Fruit fly (Drosophila melanogaster): ENCODE results near the gene sta.

The sta gene

DNA sequence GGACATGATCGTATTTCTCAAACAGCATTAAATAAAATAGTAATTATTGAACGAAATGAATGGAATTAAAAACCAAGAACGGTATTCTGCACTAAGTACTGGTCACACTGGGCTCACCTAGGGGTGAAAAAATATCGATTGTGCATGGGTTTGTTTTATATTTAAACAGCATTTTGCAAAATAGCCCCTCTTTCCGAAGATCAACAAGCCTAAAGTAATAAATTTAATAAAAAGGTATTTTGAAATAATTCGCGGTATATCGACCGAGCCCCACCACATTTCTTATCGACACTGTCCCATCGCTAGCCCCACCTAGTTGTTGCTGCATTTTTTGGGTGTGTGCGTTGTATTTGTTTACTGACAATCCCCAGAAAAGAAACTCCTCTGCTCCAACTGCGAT lies 12.7 kb downstream of the sta start, which contains the start of gene pck (continued):
- TF ChIP-seq CG15269 (tag; optimal IDR thresholded peaks at IDR 0.05) (peak; percentile 35), Bteb2 (GFP tag; optimal IDR thresholded peaks at IDR 0.05) (peak; percentile 23), Dref (GFP tag; IDR thresholded peaks at IDR 0.05) (peak; percentile 66), CG10209 (GFP tag; optimal IDR thresholded peaks at IDR 0.05) (peak; percentile 37), Drgx (GFP tag; IDR thresholded peaks at IDR 0.05) (peak; percentile 27; the same call in 1 of the 2 replicates), sna (GFP tag; IDR thresholded peaks at IDR 0.05; ENCODE audit: partially characterized antibody) (peak; percentile 49; the same call in 1 of the 2 replicates), dmrt11E (tag; optimal IDR thresholded peaks at IDR 0.05) (peak; percentile 65), CG4404 (GFP tag; IDR thresholded peaks at IDR 0.05) (peak; percentile 42; the same call in 1 of the 2 replicates), pum (GFP tag; optimal IDR thresholded peaks at IDR 0.05) (peak; percentile 65), Nf-YC (tag; optimal IDR thresholded peaks at IDR 0.05) (peak; percentile 31), Ets97D (GFP tag; optimal IDR thresholded peaks at IDR 0.05) (peak; percentile 45), ssp (GFP tag; IDR thresholded peaks at IDR 0.05) (peak; percentile 38; the same call in 1 of the 2 replicates), Dp (GFP tag; optimal IDR thresholded peaks at IDR 0.05) (peak; percentile 58), BEAF-32 (GFP tag; optimal IDR thresholded peaks at IDR 0.05) (peak; percentile 66), CG15073 (GFP tag; optimal IDR thresholded peaks at IDR 0.05) (no peak), croc (GFP tag; conservative IDR thresholded peaks at IDR 0.05) (no peak), salm (tag; optimal IDR thresholded peaks at IDR 0.05) (peak; percentile 5), HLHmδ (GFP tag; optimal IDR thresholded peaks at IDR 0.05) (no peak), ab (GFP tag; optimal IDR thresholded peaks at IDR 0.05) (peak; percentile 44), YL-1 (GFP tag; optimal IDR thresholded peaks at IDR 0.05) (peak; percentile 84), CG12942 (GFP tag; optimal IDR thresholded peaks at IDR 0.05) (peak; percentile 66), CG2129 (GFP tag; IDR thresholded peaks at IDR 0.05; ENCODE audit: partially characterized antibody) (no peak), CG12769 (tag; optimal IDR thresholded peaks at IDR 0.05) (no peak), CG11695 (GFP tag; IDR thresholded peaks at IDR 0.05) (no peak), kay (GFP tag; optimal IDR thresholded peaks at IDR 0.05) (peak; percentile 34), NK7.1 (GFP tag; optimal IDR thresholded peaks at IDR 0.05) (no peak), z (GFP tag; IDR thresholded peaks at IDR 0.05) (no peak), pzg (GFP tag; optimal IDR thresholded peaks at IDR 0.05) (peak; percentile 58), crol (GFP tag; IDR thresholded peaks at IDR 0.05) (no peak), Dip3 (GFP tag; optimal IDR thresholded peaks at IDR 0.05) (peak; percentile 63), CG14014 (GFP tag; IDR thresholded peaks at IDR 0.05) (no peak), Mad (GFP tag; optimal IDR thresholded peaks at IDR 0.05) (peak; percentile 38), aop (GFP tag; IDR thresholded peaks at IDR 0.05) (no peak), Lim3 (GFP tag; IDR thresholded peaks at IDR 0.05) (no peak), Jarid2 (GFP tag; optimal IDR thresholded peaks at IDR 0.05) (no peak), CG6813 (GFP tag; optimal IDR thresholded peaks at IDR 0.05) (peak; percentile 13), CG12659 (GFP tag; optimal IDR thresholded peaks at IDR 0.05) (peak; percentile 67), sqz (GFP tag; optimal IDR thresholded peaks at IDR 0.05) (no peak), tgo (GFP tag; IDR thresholded peaks at IDR 0.05) (peak; percentile 67), p53 (GFP tag; optimal IDR thresholded peaks at IDR 0.05) (no peak), C15 (GFP tag; IDR thresholded peaks at IDR 0.05) (no peak), CG1603 (tag; optimal IDR thresholded peaks at IDR 0.05) (peak; percentile 83), CG3407 (GFP tag; optimal IDR thresholded peaks at IDR 0.05) (peak; percentile 34), wek (GFP tag; optimal IDR thresholded peaks at IDR 0.05) (peak; percentile 18), CoRest (tag; optimal IDR thresholded peaks at IDR 0.05) (peak; percentile 49), Sox100B (GFP tag; optimal IDR thresholded peaks at IDR 0.05) (no peak), tx (GFP tag; optimal IDR thresholded peaks at IDR 0.05) (peak; percentile 32), CG5180 (GFP tag; optimal IDR thresholded peaks at IDR 0.05) (no peak), maf-S (GFP tag; optimal IDR thresholded peaks at IDR 0.05) (peak; percentile 72), CG4820 (GFP tag; optimal IDR thresholded peaks at IDR 0.05) (peak; percentile 64), CG17802 (tag; optimal IDR thresholded peaks at IDR 0.05) (peak; percentile 41)
